Worm (Caenorhabditis elegans) whole organism, late embryonic: ENCODE measurements around the gene F43D2.7.

Experiments used
- K02D7.2 ChIP-seq: sonication (generic microtip); optimal IDR thresholded peaks from 2 replicates; lab custom pipeline; 2017; ENCODE audit warnings: mild to moderate bottlenecking, missing genetic modification characterization, missing compliant biosample characterization
- T23F11.4 ChIP-seq: fragments of 200-800 bp; sonication (Bioruptor generic); optimal IDR thresholded peaks from 2 replicates; lab custom pipeline; 2018; ENCODE audit warnings: mild to moderate bottlenecking, missing genetic modification characterization, missing compliant biosample characterization
- Y22D7AL.16 ChIP-seq: sonication (generic microtip); optimal IDR thresholded peaks from 2 replicates; lab custom pipeline; 2016; ENCODE audit warnings: missing genetic modification characterization, missing compliant biosample characterization
- ceh-14 ChIP-seq: sonication (generic microtip); optimal IDR thresholded peaks from 2 replicates; lab custom pipeline; 2016; ENCODE audit warnings: missing genotype, missing genetic modification characterization, missing compliant biosample characterization
- ceh-2 ChIP-seq: sonication (generic microtip); optimal IDR thresholded peaks from 2 replicates; lab custom pipeline; 2016; ENCODE audit warnings: missing genotype, missing genetic modification characterization, missing compliant biosample characterization
- ceh-22 ChIP-seq: sonication (generic microtip); optimal IDR thresholded peaks from 2 replicates; lab custom pipeline; 2017; ENCODE audit warnings: missing biosample characterization, missing genetic modification characterization
- ceh-30 ChIP-seq: fragments of 150-350 bp; optimal IDR thresholded peaks from 2 replicates; lab custom pipeline; 2014; ENCODE audit warnings: missing biosample characterization, missing genetic modification characterization
- ceh-31 ChIP-seq: sonication (generic microtip); optimal IDR thresholded peaks from 2 replicates; lab custom pipeline; 2016; ENCODE audit warnings: missing genetic modification characterization, missing compliant biosample characterization
- ceh-45 ChIP-seq: fragments of 200-800 bp; sonication (Bioruptor generic); IDR thresholded peaks from 2 replicates; pipeline ENCODE4 v1.3.6; 2022; ENCODE audit warnings: missing genetic modification reagents, missing genetic modification characterization, missing compliant biosample characterization
- che-1 ChIP-seq: sonication (generic microtip); optimal IDR thresholded peaks from 2 replicates; lab custom pipeline; 2016; ENCODE audit warnings: mild to moderate bottlenecking, missing genetic modification characterization, missing compliant biosample characterization
- dve-1 ChIP-seq: sonication (generic microtip); optimal IDR thresholded peaks from 2 replicates; lab custom pipeline; 2017; ENCODE audit warnings: antibody characterized with exemption, mild to moderate bottlenecking, missing genetic modification characterization, missing compliant biosample characterization
- elt-2 ChIP-seq: sonication (generic microtip); optimal IDR thresholded peaks from 2 replicates; lab custom pipeline; 2016; ENCODE audit warnings: missing genetic modification reagents, missing genetic modification characterization, missing compliant biosample characterization
- elt-4 ChIP-seq: sonication (generic microtip); optimal IDR thresholded peaks from 2 replicates; lab custom pipeline; 2016; ENCODE audit warnings: missing genetic modification characterization, missing compliant biosample characterization
- hlh-30 ChIP-seq: sonication (generic microtip); optimal IDR thresholded peaks from 2 replicates; lab custom pipeline; 2017; ENCODE audit warnings: antibody characterized with exemption, missing genetic modification characterization, missing compliant biosample characterization; ENCODE audit not compliant: insufficient read depth
- nfya-1 ChIP-seq: sonication (generic microtip); optimal IDR thresholded peaks from 2 replicates; lab custom pipeline; 2017; ENCODE audit warnings: missing genetic modification characterization, mild to moderate bottlenecking, missing compliant biosample characterization, antibody characterized with exemption, moderate library complexity
- nhr-232 ChIP-seq: sonication (generic microtip); optimal IDR thresholded peaks from 2 replicates; lab custom pipeline; 2016; ENCODE audit warnings: missing genetic modification characterization, missing compliant biosample characterization
- odd-2 ChIP-seq: sonication (generic microtip); optimal IDR thresholded peaks from 2 replicates; lab custom pipeline; 2017; ENCODE audit warnings: antibody characterized with exemption, mild to moderate bottlenecking, missing genetic modification characterization, missing compliant biosample characterization
- pat-9 ChIP-seq: fragments of 200-800 bp; sonication (Bioruptor generic); optimal IDR thresholded peaks from 2 replicates; lab custom pipeline; 2018; ENCODE audit warnings: mild to moderate bottlenecking, missing genetic modification characterization, moderate library complexity, missing compliant biosample characterization
- pha-2 ChIP-seq: sonication (generic microtip); optimal IDR thresholded peaks from 2 replicates; lab custom pipeline; 2017; ENCODE audit warnings: mild to moderate bottlenecking, missing genetic modification characterization, missing compliant biosample characterization
- pha-4 ChIP-seq: fragments of 150-350 bp; optimal IDR thresholded peaks from 2 replicates; lab custom pipeline; 2018; ENCODE audit warnings: missing biosample characterization, missing genetic modification reagents, missing genetic modification characterization
- ref-2 ChIP-seq: sonication (generic microtip); optimal IDR thresholded peaks from 2 replicates; lab custom pipeline; 2016; ENCODE audit warnings: missing genetic modification characterization, missing compliant biosample characterization
- rnt-1 ChIP-seq: sonication (generic microtip); optimal IDR thresholded peaks from 2 replicates; lab custom pipeline; 2016; ENCODE audit warnings: missing genetic modification characterization, missing compliant biosample characterization
- sdc-2 ChIP-seq: sonication (generic microtip); optimal IDR thresholded peaks from 2 replicates; lab custom pipeline; 2016; ENCODE audit warnings: missing genotype, missing genetic modification characterization, missing compliant biosample characterization
- sox-2 ChIP-seq: fragments of 200-800 bp; sonication (Bioruptor generic); IDR thresholded peaks from 2 replicates; pipeline ENCODE4 v1.3.6; 2022; ENCODE audit warnings: missing genetic modification reagents, missing genetic modification characterization, missing compliant biosample characterization
- sox-4 ChIP-seq: sonication (generic microtip); optimal IDR thresholded peaks from 2 replicates; lab custom pipeline; 2017; ENCODE audit warnings: mild to moderate bottlenecking, missing genetic modification characterization, inconsistent platforms, missing compliant biosample characterization
- tbx-2 ChIP-seq: sonication (generic microtip); optimal IDR thresholded peaks from 2 replicates; lab custom pipeline; 2016; ENCODE audit warnings: missing genetic modification characterization, missing compliant biosample characterization
- tbx-7 ChIP-seq: sonication (generic microtip); optimal IDR thresholded peaks from 2 replicates; lab custom pipeline; 2016; ENCODE audit warnings: missing genotype, missing genetic modification characterization, missing compliant biosample characterization
- unc-3 ChIP-seq, 2 experiments: fragments of 200-800 bp in 1 of 2; sonication (Bioruptor generic) in 1 of 2; sonication (generic microtip) in 1 of 2; conservative IDR thresholded peaks in 1 of 2; optimal IDR thresholded peaks in 1 of 2; 2 replicates each; pipeline versions ENCODE4 v1.3.6 to Lab custom; 2016 to 2022; ENCODE audit warnings: missing compliant biosample characterization in 2 of 2, missing genetic modification characterization in 2 of 2, missing genetic modification reagents in 1 of 2
- unc-42 ChIP-seq: sonication (generic microtip); optimal IDR thresholded peaks from 2 replicates; lab custom pipeline; 2016; ENCODE audit warnings: missing genotype, missing genetic modification characterization, missing compliant biosample characterization
- unc-86 ChIP-seq: sonication (generic microtip); optimal IDR thresholded peaks from 2 replicates; lab custom pipeline; 2016; ENCODE audit warnings: missing genetic modification characterization, missing compliant biosample characterization
- zip-5 ChIP-seq: sonication (generic microtip); optimal IDR thresholded peaks from 2 replicates; lab custom pipeline; 2016; ENCODE audit warnings: missing genetic modification characterization, missing compliant biosample characterization
- ztf-16 ChIP-seq: sonication (generic microtip); optimal IDR thresholded peaks from 2 replicates; lab custom pipeline; 2017; ENCODE audit warnings: missing genetic modification characterization, missing compliant biosample characterization

Gene F43D2.7

DNA sequence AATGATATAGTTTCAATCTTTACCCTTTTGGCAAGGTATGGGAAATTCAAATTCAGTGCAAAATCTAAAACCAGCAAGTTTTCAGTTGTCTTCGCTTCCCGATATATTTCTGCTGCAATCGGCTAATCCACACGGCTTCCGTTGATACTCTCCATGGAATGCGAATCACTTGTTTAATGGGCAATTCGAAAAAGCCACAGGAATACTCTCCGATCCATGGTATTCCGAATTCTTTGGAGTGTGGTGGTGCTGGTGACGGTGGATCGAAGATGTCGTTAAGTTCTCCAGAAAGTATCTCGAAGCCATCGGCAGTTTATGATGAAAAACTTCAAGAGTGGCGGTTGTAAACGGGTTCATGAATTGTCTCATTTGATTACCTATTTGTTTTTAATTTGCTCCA is 43.3 kb upstream of the F43D2.7 start:
- TF ChIP-seq unc-86 (tag; lab: Kevin White, UChicago) (no peak), ceh-22 (tag; lab: Kevin White, UChicago) (no peak), tbx-2 (tag; lab: Kevin White, UChicago) (no peak), nfya-1 (tag; lab: Kevin White, UChicago) (no peak), T23F11.4 (GFP tag; lab: Kevin White, UChicago) (no peak), dve-1 (no peak), ceh-14 (tag; lab: Kevin White, UChicago) (no peak), unc-3 (GFP tag; conservative IDR thresholded peaks at IDR 0.05; lab: Robert Waterston, UW) (no peak), unc-3 (tag; optimal IDR thresholded peaks at IDR 0.05; lab: Kevin White, UChicago) (no peak), elt-2 (tag; lab: Kevin White, UChicago) (no peak), ceh-2 (no peak), ceh-31 (tag; lab: Kevin White, UChicago) (no peak), sox-2 (GFP tag; lab: Robert Waterston, UW) (no peak), unc-42 (tag; lab: Kevin White, UChicago) (no peak), elt-4 (tag; lab: Kevin White, UChicago) (no peak), nhr-232 (tag; lab: Kevin White, UChicago) (no peak), ref-2 (tag; lab: Kevin White, UChicago) (no peak)

- TF ChIP-seq K02D7.2 (no peak), ceh-14 (tag; lab: Kevin White, UChicago) (no peak), elt-2 (tag; lab: Kevin White, UChicago) (no peak)
Observed at ce11 chrV:14682870-14683269, 42.9 kb upstream of the F43D2.7 start.

ce11 chrV:14680014-14680413 is 40.0 kb upstream of the F43D2.7 start, which contains the start of gene C47E8.3:
TSS of gene C47E8.3 (plus strand) at chrV:14680314.
- TF ChIP-seq ref-2 (tag; lab: Kevin White, UChicago) = no peak
- TF ChIP-seq Y22D7AL.16 (tag; lab: Kevin White, UChicago) = no peak
- TF ChIP-seq ceh-31 (tag; lab: Kevin White, UChicago) = no peak
- TF ChIP-seq ceh-2 = no peak
- TF ChIP-seq che-1 (tag; lab: Kevin White, UChicago) = no peak
- no peak for TF ChIP-seq dve-1
- TF ChIP-seq tbx-7 (tag; lab: Kevin White, UChicago) = no peak
- TF ChIP-seq nfya-1 (tag; lab: Kevin White, UChicago) = no peak
- TF ChIP-seq sdc-2 (tag; lab: Kevin White, UChicago) = no peak
- no peak for TF ChIP-seq rnt-1 (tag; lab: Kevin White, UChicago)
- TF ChIP-seq pha-4 (tag; lab: Kevin White, UChicago) = no peak
- no peak for TF ChIP-seq ceh-45 (GFP tag; lab: Robert Waterston, UW)
- TF ChIP-seq K02D7.2 = no peak

ce11 chrV:14678298-14678697 is 38.3 kb upstream of the F43D2.7 start:
- TF ChIP-seq ztf-16 (no peak), tbx-7 (tag; lab: Kevin White, UChicago) (no peak), elt-2 (tag; lab: Kevin White, UChicago) (no peak), che-1 (tag; lab: Kevin White, UChicago) (no peak), nfya-1 (tag; lab: Kevin White, UChicago) (peak; percentile 81)

ce11 chrV:14665728-14666127 is 25.8 kb upstream of the F43D2.7 start, which contains the start of gene C47E8.1:
TSS of gene C47E8.1 (plus strand) at chrV:14666028.
- no peak for TF ChIP-seq pha-2
- TF ChIP-seq odd-2 (tag; lab: Kevin White, UChicago) = no peak
- TF ChIP-seq, all 69 proteins: peak for 0

DNA sequence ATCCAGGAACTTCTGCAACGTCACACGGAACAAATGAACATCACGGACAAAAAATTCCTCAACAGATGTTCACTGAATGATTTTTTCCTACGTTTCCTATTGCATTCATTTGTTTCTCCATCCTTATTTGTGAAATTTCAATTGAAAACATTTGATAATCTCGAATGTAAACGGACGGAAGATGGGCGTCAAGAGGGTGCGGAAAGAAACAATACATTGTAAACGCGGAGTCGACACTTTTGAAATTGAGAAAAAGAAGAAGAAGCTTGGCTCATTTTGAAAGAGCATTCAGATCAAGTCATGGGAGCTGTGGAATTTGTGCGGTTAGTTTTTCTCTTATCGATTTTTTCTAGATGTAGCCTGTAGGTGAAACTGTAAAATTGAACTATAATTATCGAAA is 23.0 kb upstream of the F43D2.7 start, which contains the start of gene C47E8.9:
TSS of gene C47E8.9 (plus strand) at position 301 of the 400 bp plus-strand sequence.
- TF ChIP-seq tbx-7 (tag; lab: Kevin White, UChicago) = no peak
- no peak for TF ChIP-seq hlh-30 (tag; lab: Kevin White, UChicago)
- no peak for TF ChIP-seq zip-5 (tag; lab: Kevin White, UChicago)
- no peak for TF ChIP-seq pat-9 (tag; lab: Kevin White, UChicago)
- TF ChIP-seq ceh-30 (tag; lab: Kevin White, UChicago) = no peak
- TF ChIP-seq dve-1 = no peak
- no peak for TF ChIP-seq ceh-2
- TF ChIP-seq sox-4 (tag; lab: Kevin White, UChicago) = no peak
- no peak for TF ChIP-seq ceh-14 (tag; lab: Kevin White, UChicago)
